Fruit fly (Drosophila melanogaster): Measurements from ENCODE around the gene ldd.

ldd gene

DNA sequence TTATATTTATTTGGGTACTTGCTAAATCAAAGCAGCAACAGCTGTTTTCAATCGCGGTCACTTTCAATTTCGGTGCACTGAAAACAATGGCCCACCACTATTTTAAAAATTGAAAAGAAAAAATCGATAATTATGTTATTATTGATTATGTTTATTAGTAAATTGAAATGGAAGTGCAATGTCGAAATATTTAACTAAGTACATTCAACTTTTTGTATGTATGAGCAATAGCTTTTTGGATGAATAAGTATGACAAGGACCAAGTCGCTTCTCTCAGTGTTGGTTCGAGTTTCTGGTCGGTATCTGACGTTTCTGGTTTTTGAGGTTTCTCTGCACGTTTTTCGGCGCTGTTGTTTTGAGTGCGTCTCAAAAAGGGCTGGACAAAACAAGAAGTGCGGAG, 742 bp downstream of the ldd start (continued):
- TF ChIP-seq ss (GFP tag; optimal IDR thresholded peaks at IDR 0.05) (peak; percentile 22 to 72), CG11294 (GFP tag; IDR thresholded peaks at IDR 0.05) (peak; percentile 19; the same call in 1 of the 2 replicates), CG8319 (GFP tag; optimal IDR thresholded peaks at IDR 0.05) (peak; percentile 76), Ets96B (tag; optimal IDR thresholded peaks at IDR 0.05) (peak; percentile 62), Sox15 (GFP tag; optimal IDR thresholded peaks at IDR 0.05) (peak; percentile 81), Eip75B (GFP tag; optimal IDR thresholded peaks at IDR 0.05) (peak; percentile 81), CG15336 (GFP tag; IDR thresholded peaks at IDR 0.05) (peak; percentile 80), CG6792 (GFP tag; optimal IDR thresholded peaks at IDR 0.05) (peak; percentile 88), vri (GFP tag; optimal IDR thresholded peaks at IDR 0.05) (peak; percentile 76), Gug (GFP tag; IDR thresholded peaks at IDR 0.05) (peak; percentile 52), cyc (GFP tag; optimal IDR thresholded peaks at IDR 0.05) (peak; percentile 82), Eip78C (GFP tag) (peak; percentile 94), CG6276 (GFP tag; optimal IDR thresholded peaks at IDR 0.05) (peak; percentile 66), dsx (GFP tag; optimal IDR thresholded peaks at IDR 0.05; ENCODE audit: poor library complexity, severe bottlenecking) (peak; percentile 54), salr (GFP tag; optimal IDR thresholded peaks at IDR 0.05) (peak; percentile 1 to 23), Sox102F (GFP tag; optimal IDR thresholded peaks at IDR 0.05) (peak; percentile 86), acj6 (GFP tag; optimal IDR thresholded peaks at IDR 0.05) (peak; percentile 72)

dm6 chrX:21125966-21126553, 2.6 kb downstream of the ldd start:
- TF ChIP-seq Eip78C (GFP tag) (peak; percentile 28), CG31627 (GFP tag; optimal IDR thresholded peaks at IDR 0.05) (no peak), CG4318 (GFP tag; optimal IDR thresholded peaks at IDR 0.05) (no peak), CG6163 (GFP tag; IDR thresholded peaks at IDR 0.05) (no peak), achi (GFP tag; optimal IDR thresholded peaks at IDR 0.05) (no peak), Blimp-1 (GFP tag; optimal IDR thresholded peaks at IDR 0.05) (no peak)

DNA sequence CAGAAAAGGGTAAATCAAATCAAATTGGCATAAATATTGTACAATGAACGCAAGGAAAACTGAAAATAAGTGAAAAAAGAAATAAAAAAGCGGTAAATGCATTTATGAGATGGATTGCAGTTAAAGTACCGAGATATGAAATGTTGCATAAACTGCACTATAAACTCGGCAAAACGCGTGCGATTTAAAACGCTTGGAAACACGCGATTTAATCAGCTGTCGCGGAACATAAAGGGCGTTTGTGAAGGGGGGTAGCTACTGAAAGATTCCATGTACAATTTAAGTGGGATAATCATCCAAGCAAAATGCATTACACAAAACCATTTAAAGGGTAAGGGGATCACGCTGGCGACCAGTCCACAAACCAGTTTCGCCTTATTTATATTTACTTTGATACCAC, 3.4 kb downstream of the ldd start:
- no peak for TF ChIP-seq esn (GFP tag; optimal IDR thresholded peaks at IDR 0.05)
- TF ChIP-seq Met (GFP tag; optimal IDR thresholded peaks at IDR 0.05): no peak

DNA sequence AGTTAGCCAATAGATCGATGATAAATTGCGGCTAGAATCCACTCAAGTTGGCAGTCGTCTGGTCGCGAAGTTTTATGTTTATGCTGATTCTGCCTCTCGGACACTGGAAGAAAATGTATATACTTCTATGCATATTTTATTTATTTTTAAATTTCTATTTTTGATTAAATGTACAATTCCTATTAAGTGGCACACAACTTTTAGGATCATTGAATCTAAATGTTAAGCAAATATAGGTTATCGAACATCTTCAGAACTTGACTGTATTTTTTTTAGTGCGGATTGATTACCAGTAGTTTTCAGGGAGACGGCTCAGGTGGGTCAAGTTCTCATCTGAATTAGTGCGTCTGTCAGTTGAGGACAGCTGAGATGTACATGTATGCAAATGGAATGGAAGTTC, 3.8 kb downstream of the ldd start:
- TF ChIP-seq acj6 (GFP tag; optimal IDR thresholded peaks at IDR 0.05): peak; percentile 54
- peak; percentile 62 for TF ChIP-seq CG10631 (GFP tag; optimal IDR thresholded peaks at IDR 0.05)
- no peak for TF ChIP-seq cyc (GFP tag; optimal IDR thresholded peaks at IDR 0.05)
- TF ChIP-seq CG6792 (GFP tag; optimal IDR thresholded peaks at IDR 0.05): peak; percentile 19
- TF ChIP-seq vri (GFP tag; optimal IDR thresholded peaks at IDR 0.05): no peak
- peak; percentile 57 for TF ChIP-seq svp (GFP tag)
- no peak for TF ChIP-seq Eip93F (GFP tag; optimal IDR thresholded peaks at IDR 0.05)
- TF ChIP-seq Sox14 (GFP tag; optimal IDR thresholded peaks at IDR 0.05): peak; percentile 8
- TF ChIP-seq Ets96B (tag; optimal IDR thresholded peaks at IDR 0.05): peak; percentile 72
- peak; percentile 36 for TF ChIP-seq CG34406 (GFP tag; optimal IDR thresholded peaks at IDR 0.05)
- no peak for TF ChIP-seq Blimp-1 (GFP tag; optimal IDR thresholded peaks at IDR 0.05)
- no peak for TF ChIP-seq CG8319 (GFP tag; optimal IDR thresholded peaks at IDR 0.05)
- peak; percentile 14; the same call in 1 of the 2 replicates for TF ChIP-seq CG11294 (GFP tag; IDR thresholded peaks at IDR 0.05)
- TF ChIP-seq eg (GFP tag; IDR thresholded peaks at IDR 0.05): no peak
- TF ChIP-seq CG9139 (GFP tag; optimal IDR thresholded peaks at IDR 0.05): peak; percentile 52
- peak in 1 of 2 experiments; percentile 39 for TF ChIP-seq salr (GFP tag; optimal IDR thresholded peaks at IDR 0.05)
- peak; percentile 41 for TF ChIP-seq Eip75B (GFP tag; optimal IDR thresholded peaks at IDR 0.05)
- TF ChIP-seq Sox102F (GFP tag; optimal IDR thresholded peaks at IDR 0.05): no peak
- TF ChIP-seq CG15336 (GFP tag; IDR thresholded peaks at IDR 0.05): peak; percentile 45; the same call in 1 of the 2 replicates
- peak; percentile 41 for TF ChIP-seq fd59A (GFP tag; optimal IDR thresholded peaks at IDR 0.05)
- peak; percentile 16 to 74 for TF ChIP-seq ss (GFP tag; optimal IDR thresholded peaks at IDR 0.05)
- TF ChIP-seq Sox15 (GFP tag; optimal IDR thresholded peaks at IDR 0.05): no peak
- peak; percentile 25 for TF ChIP-seq Met (GFP tag; optimal IDR thresholded peaks at IDR 0.05)
- no peak for TF ChIP-seq Lpt (GFP tag; optimal IDR thresholded peaks at IDR 0.05)
- TF ChIP-seq topi (GFP tag; optimal IDR thresholded peaks at IDR 0.05): peak; percentile 12
- TF ChIP-seq CG31627 (GFP tag; optimal IDR thresholded peaks at IDR 0.05): no peak
- TF ChIP-seq CG3919 (GFP tag; optimal IDR thresholded peaks at IDR 0.05): peak; percentile 50
- peak; percentile 49 for TF ChIP-seq spab (GFP tag; optimal IDR thresholded peaks at IDR 0.05)
- TF ChIP-seq CG32006 (GFP tag; optimal IDR thresholded peaks at IDR 0.05): peak; percentile 9
- TF ChIP-seq pdm3 (GFP tag; optimal IDR thresholded peaks at IDR 0.05): peak; percentile 40
- peak; percentile 86 for TF ChIP-seq Eip78C (GFP tag)
- peak; percentile 55 for TF ChIP-seq CG6808 (GFP tag; optimal IDR thresholded peaks at IDR 0.05)
- peak; percentile 57 for TF ChIP-seq OdsH (GFP tag; optimal IDR thresholded peaks at IDR 0.05)
- peak; percentile 63 for TF ChIP-seq dsx (GFP tag; optimal IDR thresholded peaks at IDR 0.05; ENCODE audit: poor library complexity, severe bottlenecking)
- TF ChIP-seq CG16779 (tag; optimal IDR thresholded peaks at IDR 0.05): peak; percentile 1
- no peak for TF ChIP-seq dac (GFP tag; optimal IDR thresholded peaks at IDR 0.05)

All from whole organism, prepupa.